Worm (Caenorhabditis elegans): Measurements from ENCODE around the gene ctbp-1.

ctbp-1 gene

DNA sequence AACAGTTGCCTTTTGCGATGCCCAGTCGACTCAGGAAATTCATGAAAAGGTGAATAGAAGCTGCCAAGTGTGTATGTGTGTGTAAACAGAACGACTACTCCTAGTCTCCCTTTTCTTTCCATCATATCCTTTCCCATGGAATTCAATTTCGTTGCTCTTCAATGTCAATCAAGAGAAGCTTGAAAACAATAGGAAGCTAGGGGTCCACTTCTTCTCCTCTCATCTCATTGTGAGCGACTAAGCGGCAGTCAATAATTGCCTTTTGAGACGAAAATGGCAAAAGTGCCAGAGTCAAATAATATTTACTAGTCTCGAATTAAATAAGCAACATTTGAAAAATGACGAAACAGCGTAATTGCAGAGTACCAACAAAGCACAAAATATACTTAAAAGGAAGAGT lies 7.1 kb downstream of the ctbp-1 start:
- no peak for TF ChIP-seq pbrm-1 (GFP tag; IDR thresholded peaks at IDR 0.05)
- no peak for TF ChIP-seq F33H1.4 (GFP tag; IDR thresholded peaks at IDR 0.05)
- no peak for TF ChIP-seq nhr-27 (tag; optimal IDR thresholded peaks at IDR 0.05)
- no peak for TF ChIP-seq atf-7 (tag; optimal IDR thresholded peaks at IDR 0.05)
- no peak for TF ChIP-seq ccch-3 (GFP tag; optimal IDR thresholded peaks at IDR 0.05)
- TF ChIP-seq egl-44 (GFP tag; IDR thresholded peaks at IDR 0.05) = no peak
- TF ChIP-seq zim-3 (tag; optimal IDR thresholded peaks at IDR 0.05) = no peak
- TF ChIP-seq bed-2 (GFP tag; IDR thresholded peaks at IDR 0.05) = no peak
- TF ChIP-seq ceh-58 (GFP tag; IDR thresholded peaks at IDR 0.05) = no peak
- no peak for TF ChIP-seq snpc-4 (GFP tag; optimal IDR thresholded peaks at IDR 0.05)
- no peak for TF ChIP-seq snpc-4 (tag; optimal IDR thresholded peaks at IDR 0.05)
- TF ChIP-seq gei-17 (GFP tag; optimal IDR thresholded peaks at IDR 0.05) = no peak

DNA sequence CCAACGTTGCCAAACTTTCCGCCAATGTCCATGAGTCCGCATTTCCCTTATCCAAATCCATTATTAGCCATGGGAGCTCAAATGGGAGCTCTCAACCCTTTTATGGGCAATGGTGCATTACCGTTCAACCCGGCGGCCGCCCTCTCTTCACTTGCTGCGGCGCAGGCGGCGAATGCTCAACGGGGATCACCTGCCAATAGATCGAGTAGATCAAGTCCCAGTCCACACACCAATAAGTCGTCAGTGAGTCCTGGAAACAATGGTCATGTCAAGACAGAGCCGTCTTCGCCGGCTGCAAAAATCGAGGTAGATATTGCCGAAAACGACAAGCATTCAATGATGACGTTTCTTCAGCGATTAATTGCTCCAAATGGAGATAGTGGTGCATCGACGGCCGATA lies 9.6 kb downstream of the ctbp-1 start:
- TF ChIP-seq B0261.1 (tag; optimal IDR thresholded peaks at IDR 0.05) (no peak), chd-7 (tag; optimal IDR thresholded peaks at IDR 0.05) (no peak), cebp-2 (GFP tag; IDR thresholded peaks at IDR 0.05) (0 out of 2 replicates have a peak, but pooled peaks have one; percentile 67), ztf-25 (GFP tag; IDR thresholded peaks at IDR 0.05) (0 out of 2 replicates have a peak, but pooled peaks have one; percentile 10), Y95B8A.8 (GFP tag; IDR thresholded peaks at IDR 0.05) (no peak), F49E8.2 (tag; optimal IDR thresholded peaks at IDR 0.05; ENCODE audit: insufficient read depth) (no peak), sea-2 (GFP tag; IDR thresholded peaks at IDR 0.05) (no peak), lsy-27 (tag; optimal IDR thresholded peaks at IDR 0.05; ENCODE audit: borderline replicate concordance, insufficient read depth) (no peak), ets-4 (GFP tag; optimal IDR thresholded peaks at IDR 0.05) (no peak), zfh-2 (GFP tag; conservative IDR thresholded peaks at IDR 0.05) (peak; percentile 56), ceh-79 (tag; optimal IDR thresholded peaks at IDR 0.05) (no peak)

DNA sequence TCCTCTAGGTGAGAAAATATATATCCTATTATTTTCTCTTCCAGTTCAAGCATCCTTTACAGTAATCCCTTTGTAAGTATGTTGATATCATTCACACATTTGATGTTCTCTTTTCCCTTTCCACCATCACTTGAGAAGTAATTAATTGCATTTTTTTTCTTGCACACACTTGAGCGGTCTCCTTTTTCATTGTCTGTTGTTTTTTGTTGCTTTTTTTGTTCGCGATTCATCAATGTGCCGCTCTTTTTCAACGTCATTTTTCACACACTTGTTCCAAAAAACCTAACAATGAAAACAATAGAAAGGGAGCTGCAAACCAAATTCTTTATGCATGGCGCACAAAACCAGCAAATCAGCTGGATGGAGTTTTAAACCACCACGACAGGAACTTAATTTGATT lies 13.1 kb downstream of the ctbp-1 start, which contains the start of gene F49E10.4:
TSS of gene F49E10.4 (plus strand) at position 301 of the 400 bp plus-strand sequence.
- TF ChIP-seq ceh-27 (GFP tag; optimal IDR thresholded peaks at IDR 0.05) (peak; percentile 35), F22D6.2 (tag; optimal IDR thresholded peaks at IDR 0.05) (no peak)

DNA sequence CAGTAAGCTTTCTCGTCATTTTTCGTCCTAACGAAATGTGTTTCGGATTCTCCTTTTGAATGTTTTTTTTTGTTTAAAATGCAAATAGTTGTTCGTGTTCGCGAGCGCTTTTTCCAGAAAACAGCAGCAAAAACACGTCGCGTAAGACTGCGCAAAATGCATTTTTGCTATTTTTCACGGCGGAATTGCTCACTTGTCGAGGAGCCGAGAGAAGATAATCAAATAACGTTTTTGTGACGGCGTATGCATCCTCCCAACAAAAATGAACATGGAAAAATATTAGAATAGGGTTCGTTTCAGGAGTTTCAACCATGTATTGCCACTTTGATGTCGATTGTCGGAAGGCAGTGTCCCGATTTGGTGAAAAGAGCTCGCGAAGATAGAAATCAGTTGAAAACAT lies 14.5 kb downstream of the ctbp-1 start:
- TF ChIP-seq ztf-26 (tag; optimal IDR thresholded peaks at IDR 0.05) (no peak), ceh-79 (tag; optimal IDR thresholded peaks at IDR 0.05) (no peak), T26A5.8 (tag; optimal IDR thresholded peaks at IDR 0.05) (no peak), nhr-120 (GFP tag; IDR thresholded peaks at IDR 0.05) (no peak), tbp1 (GFP tag; optimal IDR thresholded peaks at IDR 0.05) (no peak), rcor-1 (GFP tag; IDR thresholded peaks at IDR 0.05) (no peak), lin-54 (GFP tag; optimal IDR thresholded peaks at IDR 0.05) (no peak), ccch-3 (GFP tag; optimal IDR thresholded peaks at IDR 0.05) (no peak), athp-1 (tag; optimal IDR thresholded peaks at IDR 0.05) (no peak), madf-8 (GFP tag; conservative IDR thresholded peaks at IDR 0.05) (no peak), dox-1 (GFP tag; IDR thresholded peaks at IDR 0.05) (no peak), cebp-2 (GFP tag; IDR thresholded peaks at IDR 0.05) (no peak)

DNA sequence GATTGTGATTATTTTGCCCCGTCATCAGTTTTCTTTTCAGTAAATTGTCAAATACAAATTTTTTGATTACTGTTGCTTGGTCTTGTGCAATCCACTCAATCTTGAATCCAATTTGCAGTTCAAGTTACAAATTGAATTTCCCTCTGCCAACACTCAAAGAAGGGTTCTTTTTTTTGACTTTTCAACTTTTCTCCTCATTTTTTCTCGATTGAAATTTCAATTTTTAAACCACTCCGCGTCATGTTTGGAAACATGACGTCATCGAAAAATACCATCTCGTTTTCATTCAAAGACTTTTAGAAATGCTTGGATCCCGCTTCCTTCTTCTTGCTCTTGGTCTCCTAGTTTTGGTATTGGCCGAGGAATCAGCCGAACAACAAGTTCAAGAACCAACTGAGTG lies 23.1 kb downstream of the ctbp-1 start, which contains the start of gene flp-7:
TSS of gene flp-7 (plus strand) at position 301 of the 400 bp plus-strand sequence.
- TF ChIP-seq unc-130 (GFP tag; optimal IDR thresholded peaks at IDR 0.05) = no peak
- TF ChIP-seq K11D2.4 (GFP tag; IDR thresholded peaks at IDR 0.05) = no peak
- TF ChIP-seq somi-1 (GFP tag; optimal IDR thresholded peaks at IDR 0.05) = no peak
- TF ChIP-seq F23B12.7 (tag; optimal IDR thresholded peaks at IDR 0.05; ENCODE audit: insufficient read depth) = no peak
- TF ChIP-seq egl-44 (GFP tag; IDR thresholded peaks at IDR 0.05) = no peak
- no peak for TF ChIP-seq lag-1 (GFP tag; IDR thresholded peaks at IDR 0.05)
- no peak for TF ChIP-seq rpc-1 (optimal IDR thresholded peaks at IDR 0.05)
- no peak for TF ChIP-seq rpc-1 (tag; optimal IDR thresholded peaks at IDR 0.05)
- TF ChIP-seq dpl-1 (GFP tag; optimal IDR thresholded peaks at IDR 0.05) = no peak
- TF ChIP-seq rec-8 (tag; optimal IDR thresholded peaks at IDR 0.05) = no peak
- no peak for TF ChIP-seq ceh-100 (GFP tag; IDR thresholded peaks at IDR 0.05)
- TF ChIP-seq lin-35 (GFP tag; optimal IDR thresholded peaks at IDR 0.05) = no peak

Data from whole organism, young adult.